Worm (Caenorhabditis elegans): ENCODE measurements around the gene T04C12.8.

Gene T04C12.8

ce11 chrV:11087119-11087518 is 18.0 kb upstream of the T04C12.8 start:
- no peak for TF ChIP-seq ceh-22 (tag; optimal IDR thresholded peaks at IDR 0.05)
- TF ChIP-seq F13H6.1 (tag; optimal IDR thresholded peaks at IDR 0.05) = no peak
- TF ChIP-seq nhr-232 (tag; optimal IDR thresholded peaks at IDR 0.05) = no peak
- no peak for TF ChIP-seq K09A11.1 (tag; optimal IDR thresholded peaks at IDR 0.05; ENCODE audit: insufficient read depth)
- TF ChIP-seq ceh-19 (GFP tag; optimal IDR thresholded peaks at IDR 0.05) = no peak
- TF ChIP-seq elt-2 (tag; optimal IDR thresholded peaks at IDR 0.05) = peak; percentile 98

DNA sequence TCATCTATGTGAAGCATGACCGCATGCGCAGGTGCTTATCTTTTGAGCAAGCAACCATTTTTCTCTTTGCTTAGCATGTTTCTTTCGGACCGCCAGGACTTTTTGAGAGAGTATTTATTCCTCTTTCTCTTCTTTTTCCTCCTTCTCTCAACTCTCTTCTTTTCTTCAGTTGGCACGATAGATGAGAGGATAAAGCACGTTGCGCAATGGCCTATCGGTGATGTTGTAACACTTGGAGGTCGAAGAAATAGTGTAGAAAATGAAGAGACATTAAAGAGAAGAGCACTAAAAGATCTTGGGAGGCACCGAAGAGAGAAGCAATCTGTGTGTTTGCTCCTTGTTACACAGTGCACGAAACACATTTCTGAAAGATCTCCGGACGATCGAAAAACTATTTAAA is 14.5 kb upstream of the T04C12.8 start:
- no peak for TF ChIP-seq ceh-45 (GFP tag; IDR thresholded peaks at IDR 0.05)
- no peak for TF ChIP-seq T23F11.4 (GFP tag; optimal IDR thresholded peaks at IDR 0.05)
- no peak for TF ChIP-seq syd-9 (tag; optimal IDR thresholded peaks at IDR 0.05)
- no peak for TF ChIP-seq C38D4.7 (GFP tag; optimal IDR thresholded peaks at IDR 0.05)
- TF ChIP-seq ceh-19 (GFP tag; optimal IDR thresholded peaks at IDR 0.05) = no peak
- no peak for TF ChIP-seq ceh-48 (tag; optimal IDR thresholded peaks at IDR 0.05)
- TF ChIP-seq nfya-1 (tag; optimal IDR thresholded peaks at IDR 0.05) = peak; percentile 74
- TF ChIP-seq hlh-6 (tag; optimal IDR thresholded peaks at IDR 0.05) = no peak
- no peak for TF ChIP-seq fkh-10 (GFP tag; optimal IDR thresholded peaks at IDR 0.05)
- TF ChIP-seq K02D7.2 (tag; optimal IDR thresholded peaks at IDR 0.05) = no peak
- TF ChIP-seq fax-1 (tag; optimal IDR thresholded peaks at IDR 0.05) = no peak
- no peak for TF ChIP-seq lim-6 (tag; optimal IDR thresholded peaks at IDR 0.05)
- TF ChIP-seq pha-4 (tag; optimal IDR thresholded peaks at IDR 0.05) = no peak
- TF ChIP-seq ceh-9 (tag; optimal IDR thresholded peaks at IDR 0.05) = no peak
- TF ChIP-seq F13H6.1 (tag; optimal IDR thresholded peaks at IDR 0.05) = peak; percentile 16
- TF ChIP-seq nhr-232 (tag; optimal IDR thresholded peaks at IDR 0.05) = no peak
- TF ChIP-seq pax-1 (tag; optimal IDR thresholded peaks at IDR 0.05) = peak; percentile 96
- TF ChIP-seq unc-55 (GFP tag; optimal IDR thresholded peaks at IDR 0.05) = peak; percentile 79
- no peak for TF ChIP-seq ceh-24 (tag; optimal IDR thresholded peaks at IDR 0.05)
- no peak for TF ChIP-seq npax-4 (tag; optimal IDR thresholded peaks at IDR 0.05)
- peak; percentile 27 for TF ChIP-seq ceh-2 (tag; optimal IDR thresholded peaks at IDR 0.05)
- TF ChIP-seq zip-5 (tag; optimal IDR thresholded peaks at IDR 0.05) = no peak
- peak; percentile 88 for TF ChIP-seq ceh-18 (tag; optimal IDR thresholded peaks at IDR 0.05)
- TF ChIP-seq nhr-11 (tag; optimal IDR thresholded peaks at IDR 0.05) = no peak
- peak; percentile 62 for TF ChIP-seq ceh-22 (tag; optimal IDR thresholded peaks at IDR 0.05)
- no peak for TF ChIP-seq sdc-2 (tag; optimal IDR thresholded peaks at IDR 0.05)
- no peak for TF ChIP-seq ceh-14 (tag; optimal IDR thresholded peaks at IDR 0.05)
- TF ChIP-seq tbx-2 (tag; optimal IDR thresholded peaks at IDR 0.05) = peak; percentile 65
- peak; percentile 72 for TF ChIP-seq rnt-1 (tag; optimal IDR thresholded peaks at IDR 0.05)
- TF ChIP-seq sox-4 (tag; optimal IDR thresholded peaks at IDR 0.05) = no peak
- TF ChIP-seq ref-2 (tag; optimal IDR thresholded peaks at IDR 0.05) = peak; percentile 3
- peak; percentile 55 for TF ChIP-seq pha-2 (tag; optimal IDR thresholded peaks at IDR 0.05)
- TF ChIP-seq sox-2 (GFP tag; IDR thresholded peaks at IDR 0.05) = no peak
- peak; percentile 76 for TF ChIP-seq pat-9 (tag; optimal IDR thresholded peaks at IDR 0.05)
- TF ChIP-seq ceh-30 (tag; optimal IDR thresholded peaks at IDR 0.05) = no peak
- no peak for TF ChIP-seq odd-2 (tag; optimal IDR thresholded peaks at IDR 0.05)
- TF ChIP-seq K09A11.1 (tag; optimal IDR thresholded peaks at IDR 0.05; ENCODE audit: insufficient read depth) = no peak
- TF ChIP-seq gmeb-2 (tag; optimal IDR thresholded peaks at IDR 0.05) = no peak
- no peak for TF ChIP-seq eyg-1 (tag; optimal IDR thresholded peaks at IDR 0.05)
- no peak for TF ChIP-seq lin-11 (tag; optimal IDR thresholded peaks at IDR 0.05)
- peak; percentile 48 for TF ChIP-seq dmd-4 (tag; optimal IDR thresholded peaks at IDR 0.05; ENCODE audit: borderline replicate concordance)
- TF ChIP-seq ceh-31 (tag; optimal IDR thresholded peaks at IDR 0.05) = peak; percentile 53
- peak; percentile 1 for TF ChIP-seq ets-4 (tag; optimal IDR thresholded peaks at IDR 0.05)
- TF ChIP-seq ttx-3 (tag; optimal IDR thresholded peaks at IDR 0.05) = no peak
- no peak for TF ChIP-seq ztf-16 (tag; optimal IDR thresholded peaks at IDR 0.05)
- no peak for TF ChIP-seq unc-3 (GFP tag; conservative IDR thresholded peaks at IDR 0.05)
- no peak for TF ChIP-seq unc-3 (tag; optimal IDR thresholded peaks at IDR 0.05)
- no peak for TF ChIP-seq che-1 (tag; optimal IDR thresholded peaks at IDR 0.05)
- TF ChIP-seq mec-3 (tag; optimal IDR thresholded peaks at IDR 0.05; ENCODE audit: borderline replicate concordance) = no peak
- TF ChIP-seq Y22D7AL.16 (tag; optimal IDR thresholded peaks at IDR 0.05) = no peak

Data from whole organism, late embryonic.